Worm (Caenorhabditis elegans): Measurements from ENCODE around the gene K01D12.7.

DNA sequence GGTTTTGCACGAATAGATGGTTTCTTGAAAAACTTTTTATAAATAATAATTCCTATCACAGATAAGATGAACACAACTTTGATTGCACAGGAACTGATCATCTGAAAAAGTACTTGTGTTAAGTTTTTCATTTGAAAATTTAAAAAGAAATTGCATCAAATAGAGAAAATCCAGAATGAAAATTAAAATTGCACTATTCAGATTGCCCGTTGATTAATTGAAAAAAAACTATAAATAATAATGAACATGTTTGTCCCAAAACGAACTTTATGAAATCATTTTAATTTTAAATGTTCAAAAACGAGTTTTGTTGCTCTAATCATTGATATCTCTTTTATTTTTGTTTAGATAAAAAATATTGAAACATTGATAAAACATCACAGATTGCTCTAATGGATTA is 16.0 kb upstream of the K01D12.7 start, which contains the start of gene cdr-3:
- no peak for TF ChIP-seq nhr-6 (tag; optimal IDR thresholded peaks at IDR 0.05)
- no peak for TF ChIP-seq Y105C5A.15 (GFP tag; IDR thresholded peaks at IDR 0.05)
- no peak for TF ChIP-seq madf-5 (GFP tag; IDR thresholded peaks at IDR 0.05)
- no peak for TF ChIP-seq mep-1 (tag; optimal IDR thresholded peaks at IDR 0.05)
- TF ChIP-seq mdl-1 (tag; optimal IDR thresholded peaks at IDR 0.05), result no peak
- TF ChIP-seq dve-1 (tag; optimal IDR thresholded peaks at IDR 0.05; ENCODE audit: insufficient read depth), result no peak
- no peak for TF ChIP-seq snpc-1.2 (GFP tag; IDR thresholded peaks at IDR 0.05)
- no peak for TF ChIP-seq ZK546.5 (tag; optimal IDR thresholded peaks at IDR 0.05)
- no peak for TF ChIP-seq lin-29 (GFP tag; IDR thresholded peaks at IDR 0.05)
